Worm (Caenorhabditis elegans) whole organism, L2 larva: ENCODE results near the gene str-71.

Source experiments
- C34F6.9 ChIP-seq: fragments of 150-350 bp; optimal IDR thresholded peaks from 2 replicates; lab custom pipeline; 2014; ENCODE audit warnings: missing biosample characterization, missing genetic modification characterization
- F13H6.1 ChIP-seq: sonication (generic microtip); optimal IDR thresholded peaks from 2 replicates; lab custom pipeline; 2016; ENCODE audit warnings: missing genetic modification characterization, missing compliant biosample characterization
- R02D3.7 ChIP-seq: fragments of 150-350 bp; optimal IDR thresholded peaks from 2 replicates; lab custom pipeline; 2014; ENCODE audit warnings: missing biosample characterization, missing genetic modification characterization
- Y55F3AM.14 ChIP-seq: fragments of 200-800 bp; sonication (Bioruptor generic); optimal IDR thresholded peaks from 2 replicates; lab custom pipeline; 2018; ENCODE audit warnings: mild to moderate bottlenecking, missing genetic modification characterization, missing compliant biosample characterization
- ZK546.5 ChIP-seq: sonication (generic microtip); optimal IDR thresholded peaks from 2 replicates; lab custom pipeline; 2017; ENCODE audit warnings: missing biosample characterization, missing genetic modification characterization
- alr-1 ChIP-seq: fragments of 150-350 bp; optimal IDR thresholded peaks from 2 replicates; lab custom pipeline; 2014; ENCODE audit warnings: missing biosample characterization, missing genetic modification characterization
- aly-2 ChIP-seq: fragments of 150-350 bp; optimal IDR thresholded peaks from 2 replicates; lab custom pipeline; 2014; ENCODE audit warnings: missing biosample characterization, missing genetic modification characterization
- ama-1 ChIP-seq: fragments of 150-350 bp; optimal IDR thresholded peaks from 2 replicates; lab custom pipeline; 2018; ENCODE audit warnings: inconsistent platforms
- blmp-1 ChIP-seq: sonication (generic microtip); optimal IDR thresholded peaks from 2 replicates; lab custom pipeline; 2017; ENCODE audit warnings: missing genetic modification characterization, mild to moderate bottlenecking, missing compliant biosample characterization, antibody characterized with exemption, moderate library complexity; ENCODE audit not compliant: insufficient read depth
- ceh-16 ChIP-seq: fragments of 150-350 bp; optimal IDR thresholded peaks from 2 replicates; lab custom pipeline; 2014; ENCODE audit warnings: missing biosample characterization, missing genetic modification characterization
- ceh-82 ChIP-seq: fragments of 150-350 bp; optimal IDR thresholded peaks from 2 replicates; lab custom pipeline; 2014; ENCODE audit warnings: missing biosample characterization, missing genetic modification characterization
- crh-2 ChIP-seq: sonication (generic microtip); optimal IDR thresholded peaks from 2 replicates; lab custom pipeline; 2017; ENCODE audit warnings: missing biosample characterization, missing genetic modification characterization
- dmd-4 ChIP-seq: sonication (generic microtip); optimal IDR thresholded peaks from 2 replicates; lab custom pipeline; 2017; ENCODE audit warnings: missing biosample characterization, missing genetic modification characterization
- elt-1 ChIP-seq: fragments of 150-350 bp; optimal IDR thresholded peaks from 2 replicates; lab custom pipeline; 2014; ENCODE audit warnings: missing biosample characterization, missing genetic modification characterization
- fos-1 ChIP-seq: fragments of 150-350 bp; optimal IDR thresholded peaks from 2 replicates; lab custom pipeline; 2014; ENCODE audit warnings: missing biosample characterization, missing genetic modification characterization
- gmeb-1 ChIP-seq: fragments of 150-350 bp; optimal IDR thresholded peaks from 2 replicates; lab custom pipeline; 2014; ENCODE audit warnings: missing biosample characterization, missing genetic modification characterization
- lin-11 ChIP-seq: fragments of 150-350 bp; sonication (generic microtip); optimal IDR thresholded peaks from 2 replicates; lab custom pipeline; 2014; ENCODE audit warnings: missing biosample characterization, missing genetic modification characterization, inconsistent platforms, mixed read lengths
- lin-13 ChIP-seq: fragments of 150-350 bp; optimal IDR thresholded peaks from 2 replicates; lab custom pipeline; 2014; ENCODE audit warnings: missing biosample characterization, missing genetic modification reagents, missing genetic modification characterization
- lin-39 ChIP-seq: fragments of 150-350 bp; optimal IDR thresholded peaks from 2 replicates; lab custom pipeline; 2014; ENCODE audit warnings: missing biosample characterization, missing genetic modification reagents, missing genetic modification characterization
- lsy-2 ChIP-seq, 2 experiments: fragments of 150-350 bp in 1 of 2; sonication (generic microtip) in 1 of 2; optimal IDR thresholded peaks; 2 replicates each; lab custom pipeline; 2014 to 2017; ENCODE audit warnings: missing biosample characterization in 2 of 2, missing genetic modification characterization in 2 of 2
- mab-5 ChIP-seq: fragments of 150-350 bp; optimal IDR thresholded peaks from 2 replicates; lab custom pipeline; 2014; ENCODE audit warnings: missing biosample characterization, missing genetic modification characterization
- mbf-1 ChIP-seq: sonication (generic microtip); optimal IDR thresholded peaks from 2 replicates; lab custom pipeline; 2017; ENCODE audit warnings: missing biosample characterization, missing genetic modification characterization
- mdl-1 ChIP-seq, 2 experiments: fragments of 150-350 bp in 1 of 2; sonication (generic microtip) in 1 of 2; optimal IDR thresholded peaks; 2 replicates each; lab custom pipeline; 2017; ENCODE audit warnings: missing biosample characterization in 2 of 2, missing genetic modification characterization in 2 of 2
- nhr-10 ChIP-seq: sonication (generic microtip); optimal IDR thresholded peaks from 2 replicates; lab custom pipeline; 2017; ENCODE audit warnings: missing biosample characterization, missing genetic modification characterization
- nhr-11 ChIP-seq: fragments of 150-350 bp; optimal IDR thresholded peaks from 2 replicates; lab custom pipeline; 2014; ENCODE audit warnings: missing biosample characterization, missing genetic modification characterization
- nhr-12 ChIP-seq: fragments of 150-350 bp; optimal IDR thresholded peaks from 2 replicates; lab custom pipeline; 2014; ENCODE audit warnings: missing biosample characterization, missing genetic modification characterization
- nhr-129 ChIP-seq: fragments of 150-350 bp; optimal IDR thresholded peaks from 2 replicates; lab custom pipeline; 2014; ENCODE audit warnings: missing biosample characterization, missing genetic modification characterization
- nhr-21 ChIP-seq: fragments of 150-350 bp; optimal IDR thresholded peaks from 2 replicates; lab custom pipeline; 2014; ENCODE audit warnings: missing biosample characterization, missing genetic modification characterization
- nhr-23 ChIP-seq: fragments of 150-350 bp; optimal IDR thresholded peaks from 2 replicates; lab custom pipeline; 2014; ENCODE audit warnings: missing biosample characterization, missing genetic modification reagents, missing genetic modification characterization
- nhr-237 ChIP-seq: fragments of 150-350 bp; optimal IDR thresholded peaks from 2 replicates; lab custom pipeline; 2014; ENCODE audit warnings: missing biosample characterization, missing genetic modification characterization
- nhr-77 ChIP-seq: fragments of 150-350 bp; optimal IDR thresholded peaks from 2 replicates; lab custom pipeline; 2014; ENCODE audit warnings: missing biosample characterization, missing genetic modification characterization
- sem-4 ChIP-seq: fragments of 150-350 bp; optimal IDR thresholded peaks from 2 replicates; lab custom pipeline; 2014; ENCODE audit warnings: missing biosample characterization, missing genetic modification reagents, missing genetic modification characterization
- skn-1 ChIP-seq: sonication (generic microtip); optimal IDR thresholded peaks from 2 replicates; lab custom pipeline; 2017; ENCODE audit warnings: missing biosample characterization, missing genetic modification characterization
- sma-3 ChIP-seq: sonication (generic microtip); optimal IDR thresholded peaks from 2 replicates; lab custom pipeline; 2016; ENCODE audit warnings: missing genetic modification reagents, missing genetic modification characterization, missing compliant biosample characterization
- sma-9 ChIP-seq, 2 experiments: fragments of 150-350 bp in 1 of 2; sonication (generic microtip) in 1 of 2; optimal IDR thresholded peaks; 2 replicates each; lab custom pipeline; 2014 to 2016; ENCODE audit warnings: missing genetic modification characterization in 2 of 2, mild to moderate bottlenecking in 1 of 2, missing biosample characterization in 1 of 2, missing compliant biosample characterization in 1 of 2, missing genetic modification reagents in 1 of 2, moderate library complexity in 1 of 2
- snpc-4 ChIP-seq: fragments of 150-350 bp; optimal IDR thresholded peaks from 2 replicates; lab custom pipeline; 2014; ENCODE audit warnings: missing biosample characterization, missing genetic modification characterization
- unc-39 ChIP-seq: fragments of 150-350 bp; optimal IDR thresholded peaks from 2 replicates; lab custom pipeline; 2014; ENCODE audit warnings: missing biosample characterization, missing genetic modification characterization
- unc-55 ChIP-seq: fragments of 150-350 bp; sonication (generic microtip); optimal IDR thresholded peaks from 3 replicates; lab custom pipeline; 2014; ENCODE audit warnings: missing biosample characterization, missing genetic modification reagents, missing genetic modification characterization
- unc-62 ChIP-seq: fragments of 150-350 bp; optimal IDR thresholded peaks from 2 replicates; lab custom pipeline; 2014; ENCODE audit warnings: missing biosample characterization, missing genetic modification reagents, missing genetic modification characterization
- zag-1 ChIP-seq: fragments of 150-350 bp; optimal IDR thresholded peaks from 2 replicates; lab custom pipeline; 2014; ENCODE audit warnings: missing biosample characterization, missing genetic modification characterization
- ztf-1 ChIP-seq: fragments of 200-800 bp; sonication (Bioruptor generic); conservative IDR thresholded peaks from 2 replicates; pipeline ENCODE4 v1.3.6; 2022; ENCODE audit warnings: missing genetic modification characterization, missing compliant biosample characterization
- ztf-11 ChIP-seq: sonication (generic microtip); optimal IDR thresholded peaks from 2 replicates; lab custom pipeline; 2017; ENCODE audit warnings: missing biosample characterization, missing genetic modification characterization
- ztf-4 ChIP-seq: fragments of 150-350 bp; optimal IDR thresholded peaks from 2 replicates; lab custom pipeline; 2014; ENCODE audit warnings: missing biosample characterization, missing genetic modification characterization

str-71 gene

ce11 chrV:15503603-15504002 lies 44.6 kb upstream of the str-71 start:
- TF ChIP-seq nhr-21 (tag; lab: Kevin White, UChicago) (no peak), lin-13 (GFP tag; lab: Kevin White, UChicago) (no peak), ztf-4 (tag; lab: Kevin White, UChicago) (no peak), alr-1 (tag; lab: Kevin White, UChicago) (no peak), unc-55 (GFP tag; lab: Kevin White, UChicago) (no peak), lin-11 (tag; lab: Kevin White, UChicago) (no peak), nhr-12 (tag; lab: Kevin White, UChicago) (no peak), nhr-23 (tag; lab: Kevin White, UChicago) (no peak), mdl-1 (tag; optimal IDR thresholded peaks at IDR 0.05; lab: Kevin White, UChicago) (no peak), sem-4 (tag; lab: Kevin White, UChicago) (no peak), mab-5 (no peak), zag-1 (tag; lab: Kevin White, UChicago) (no peak), fos-1 (tag; lab: Kevin White, UChicago) (no peak), nhr-129 (no peak)

DNA sequence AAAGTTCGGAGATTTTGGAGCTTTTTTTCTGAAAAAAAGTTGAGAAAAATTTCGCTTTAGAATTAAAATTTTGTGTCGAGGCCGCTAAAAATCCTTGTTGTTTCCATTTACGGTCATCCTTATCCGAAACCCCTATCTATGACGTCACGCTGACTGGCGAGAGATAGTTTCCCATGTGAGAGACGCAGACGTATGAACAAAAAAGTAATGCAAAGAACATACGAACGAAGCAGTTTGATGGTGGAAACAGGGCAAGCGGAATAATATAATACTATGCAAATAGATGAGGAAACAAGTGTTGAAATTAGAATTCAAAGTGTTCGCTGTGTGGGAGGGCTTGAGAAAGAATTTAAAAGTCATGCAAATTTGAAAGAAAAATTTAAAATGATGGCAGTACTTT lies 40.1 kb upstream of the str-71 start:
- no peak for TF ChIP-seq ztf-1 (GFP tag; lab: Robert Waterston, UW)
- TF ChIP-seq sma-9 (GFP tag; optimal IDR thresholded peaks at IDR 0.05; lab: Kevin White, UChicago) = peak; percentile 41
- no peak for TF ChIP-seq sma-9 (tag; optimal IDR thresholded peaks at IDR 0.05; lab: Kevin White, UChicago)
- no peak for TF ChIP-seq mab-5
- peak; percentile 36 for TF ChIP-seq fos-1 (tag; lab: Kevin White, UChicago)
- no peak for TF ChIP-seq nhr-10

DNA sequence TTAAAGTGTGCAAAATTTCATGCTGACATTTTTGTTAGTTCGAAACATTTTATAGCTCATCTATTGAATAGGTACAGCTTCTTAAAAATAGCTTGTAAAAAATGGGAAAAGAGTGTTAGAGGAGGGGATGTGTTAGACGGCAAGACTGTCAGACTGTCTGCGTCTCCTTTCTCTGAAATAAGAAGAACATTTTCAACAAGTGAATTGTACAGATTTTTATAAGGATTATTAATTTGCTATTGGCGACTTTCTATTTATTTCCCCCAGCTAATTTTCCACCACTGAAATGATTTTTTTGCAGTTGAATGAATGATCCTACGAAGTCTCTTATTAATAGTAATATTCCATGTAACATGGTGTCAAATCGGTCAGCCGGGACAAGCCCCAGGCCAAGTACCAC lies 39.4 kb upstream of the str-71 start, which contains the start of gene C06B8.7:
Gene C06B8.7, plus strand, starts transcription at position 301 of the 400 bp plus-strand sequence.
- TF ChIP-seq aly-2 (tag; lab: Kevin White, UChicago) (no peak), zag-1 (tag; lab: Kevin White, UChicago) (no peak), unc-55 (GFP tag; lab: Kevin White, UChicago) (no peak), nhr-12 (tag; lab: Kevin White, UChicago) (no peak), snpc-4 (tag; lab: Kevin White, UChicago) (no peak), mdl-1 (tag; optimal IDR thresholded peaks at IDR 0.05; lab: Kevin White, UChicago) (no peak), nhr-237 (tag; lab: Kevin White, UChicago) (no peak), ztf-4 (tag; lab: Kevin White, UChicago) (no peak), lsy-2 (tag; optimal IDR thresholded peaks at IDR 0.05; lab: Kevin White, UChicago) (no peak), lin-11 (tag; lab: Kevin White, UChicago) (no peak), ztf-11 (tag; lab: Kevin White, UChicago) (no peak), unc-39 (tag; lab: Kevin White, UChicago) (no peak), R02D3.7 (tag; lab: Kevin White, UChicago) (no peak)
- TF ChIP-seq, all 48 proteins: peak for 0

DNA sequence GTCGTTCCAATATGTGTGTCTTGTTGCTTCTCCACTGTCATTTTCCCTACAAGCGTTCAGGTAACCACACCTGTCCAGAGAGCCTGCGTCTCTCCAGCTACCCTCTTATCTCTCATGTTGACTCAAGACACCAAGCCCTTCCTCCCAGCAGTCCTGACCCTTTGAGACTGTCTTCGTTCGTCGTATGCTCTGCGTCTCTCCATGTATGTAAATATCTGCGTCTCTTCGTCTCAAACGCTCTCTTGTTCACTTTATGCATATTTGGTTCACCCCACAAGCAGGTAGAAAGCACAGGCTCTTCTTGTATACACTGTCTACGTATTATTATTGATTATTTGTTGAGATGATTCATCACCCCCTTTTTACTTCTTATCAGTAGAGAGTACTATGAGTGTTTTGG lies 38.7 kb upstream of the str-71 start:
- TF ChIP-seq nhr-12 (tag; lab: Kevin White, UChicago) (no peak), ZK546.5 (tag; lab: Kevin White, UChicago) (no peak), ceh-82 (tag; lab: Kevin White, UChicago) (no peak), mbf-1 (tag; lab: Kevin White, UChicago) (no peak), R02D3.7 (tag; lab: Kevin White, UChicago) (no peak), nhr-11 (tag; lab: Kevin White, UChicago) (no peak), elt-1 (no peak), lin-11 (tag; lab: Kevin White, UChicago) (no peak), blmp-1 (tag; lab: Kevin White, UChicago) (no peak), unc-62 (GFP tag; lab: Kevin White, UChicago) (no peak), nhr-129 (peak; percentile 52), dmd-4 (tag; lab: Kevin White, UChicago) (no peak), lin-39 (no peak), mab-5 (no peak), unc-55 (GFP tag; lab: Kevin White, UChicago) (no peak), sma-3 (GFP tag; lab: Kevin White, UChicago) (no peak), zag-1 (tag; lab: Kevin White, UChicago) (no peak), ceh-16 (tag; lab: Kevin White, UChicago) (no peak), unc-39 (tag; lab: Kevin White, UChicago) (no peak), sma-9 (GFP tag; optimal IDR thresholded peaks at IDR 0.05; lab: Kevin White, UChicago) (peak; percentile 72), sma-9 (tag; optimal IDR thresholded peaks at IDR 0.05; lab: Kevin White, UChicago) (no peak), nhr-77 (tag; lab: Kevin White, UChicago) (no peak), alr-1 (tag; lab: Kevin White, UChicago) (no peak), C34F6.9 (tag; lab: Kevin White, UChicago) (no peak), nhr-237 (tag; lab: Kevin White, UChicago) (no peak), Y55F3AM.14 (GFP tag; lab: Kevin White, UChicago) (no peak), nhr-10 (no peak), gmeb-1 (tag; lab: Kevin White, UChicago) (peak; percentile 68), ama-1 (lab: Kevin White, UChicago) (no peak), ztf-1 (GFP tag; lab: Robert Waterston, UW) (no peak), fos-1 (tag; lab: Kevin White, UChicago) (peak; percentile 90), nhr-23 (tag; lab: Kevin White, UChicago) (no peak), snpc-4 (tag; lab: Kevin White, UChicago) (no peak), lin-13 (GFP tag; lab: Kevin White, UChicago) (no peak), lsy-2 (tag; optimal IDR thresholded peaks at IDR 0.05; lab: Kevin White, UChicago) (no peak), F13H6.1 (tag; lab: Kevin White, UChicago) (peak; percentile 82), crh-2 (tag; lab: Kevin White, UChicago) (peak; percentile 42), skn-1 (tag; lab: Kevin White, UChicago) (peak; percentile 17), nhr-21 (tag; lab: Kevin White, UChicago) (no peak)
